Worm (Caenorhabditis elegans): ENCODE measurements around the gene C12D5.5.

DNA sequence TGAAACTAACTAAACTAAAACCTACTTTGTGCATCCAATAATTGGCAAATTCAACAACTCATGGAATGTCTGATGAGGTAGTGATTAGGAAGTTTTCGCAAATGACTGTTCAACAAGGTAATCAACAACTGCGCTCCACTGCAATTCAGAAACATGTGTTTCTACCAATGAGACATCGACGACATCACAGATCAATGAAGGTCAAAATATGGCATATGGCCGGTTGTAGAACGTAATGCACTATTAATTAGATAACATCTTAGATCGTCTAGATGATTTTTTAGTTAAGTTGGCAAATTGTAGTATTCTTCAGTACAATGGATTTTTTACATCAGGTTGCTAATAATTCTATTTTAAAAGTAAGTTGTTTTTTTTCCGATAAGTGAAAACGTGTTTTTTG, 18.1 kb downstream of the C12D5.5 start, which contains the start of the genes nhr-94 and nhr-152:
- TF ChIP-seq ztf-11 (tag; optimal IDR thresholded peaks at IDR 0.05) (no peak), nhr-129 (tag; optimal IDR thresholded peaks at IDR 0.05) (no peak), R02D3.7 (tag; optimal IDR thresholded peaks at IDR 0.05) (no peak), mdl-1 (tag; optimal IDR thresholded peaks at IDR 0.05) (no peak), nhr-12 (tag; optimal IDR thresholded peaks at IDR 0.05) (no peak)

Measured in whole organism, L2 larva.